Fruit fly (Drosophila melanogaster) whole organism, prepupa: Measurements from ENCODE around the gene TrxT.

ENCODE experiments used
- Blimp-1 ChIP-seq: fragments of 200-800 bp; sonication (Bioruptor generic); optimal IDR thresholded peaks from 3 replicates; lab custom pipeline; 2017; ENCODE audit warnings: missing biosample characterization, missing genetic modification characterization, mild to moderate bottlenecking, moderate library complexity, missing genetic modification reagents
- CG11294 ChIP-seq: fragments of 200-800 bp; sonication (Bioruptor generic); IDR thresholded peaks from 2 replicates; pipeline ENCODE4 v1.3.6; 2022; ENCODE audit warnings: missing biosample characterization, missing genetic modification characterization
- CG11902 ChIP-seq: fragments of 200-800 bp; sonication (Bioruptor generic); optimal IDR thresholded peaks from 3 replicates; lab custom pipeline; 2016; ENCODE audit warnings: missing biosample characterization, missing genetic modification characterization
- CG15336 ChIP-seq: fragments of 200-800 bp; sonication (Bioruptor generic); IDR thresholded peaks from 2 replicates; pipeline ENCODE4 v1.3.6; 2022; ENCODE audit warnings: missing biosample characterization, missing genetic modification characterization
- CG1621 ChIP-seq: fragments of 200-800 bp; sonication (Bioruptor generic); optimal IDR thresholded peaks from 3 replicates; lab custom pipeline; 2018; ENCODE audit warnings: missing biosample characterization, mild to moderate bottlenecking, missing genetic modification characterization
- CG16779 ChIP-seq: fragments of 200-800 bp; sonication (Bioruptor generic); optimal IDR thresholded peaks from 3 replicates; lab custom pipeline; 2017; ENCODE audit warnings: missing biosample characterization, mild to moderate bottlenecking, missing genetic modification characterization
- CG3032 ChIP-seq: fragments of 200-800 bp; optimal IDR thresholded peaks from 2 replicates; lab custom pipeline; 2019; ENCODE audit warnings: missing biosample characterization, mild to moderate bottlenecking, missing genetic modification characterization, moderate library complexity
- CG34406 ChIP-seq: fragments of 200-800 bp; sonication (Bioruptor generic); optimal IDR thresholded peaks from 3 replicates; lab custom pipeline; 2016; ENCODE audit warnings: missing biosample characterization, missing genetic modification characterization
- CG3919 ChIP-seq: fragments of 200-800 bp; sonication (Bioruptor generic); optimal IDR thresholded peaks from 3 replicates; lab custom pipeline; 2016; ENCODE audit warnings: missing biosample characterization, missing genetic modification characterization
- CG4318 ChIP-seq: fragments of 200-800 bp; sonication (Bioruptor generic); optimal IDR thresholded peaks from 3 replicates; lab custom pipeline; 2017; ENCODE audit warnings: missing biosample characterization, mild to moderate bottlenecking, missing genetic modification characterization
- CG6163 ChIP-seq: fragments of 200-800 bp; sonication (Bioruptor generic); IDR thresholded peaks from 3 replicates; pipeline ENCODE4 v1.3.6; 2022; ENCODE audit warnings: missing biosample characterization, missing genetic modification characterization
- CG6792 ChIP-seq: fragments of 200-800 bp; sonication (Bioruptor generic); optimal IDR thresholded peaks from 3 replicates; lab custom pipeline; 2016; ENCODE audit warnings: missing biosample characterization, missing genetic modification characterization
- CG6854 ChIP-seq: fragments of 200-800 bp; sonication (Bioruptor generic); optimal IDR thresholded peaks from 2 replicates; lab custom pipeline; 2017; ENCODE audit warnings: missing biosample characterization, mild to moderate bottlenecking, missing genetic modification characterization
- CG8119 ChIP-seq: fragments of 200-800 bp; sonication (Bioruptor generic); IDR thresholded peaks from 3 replicates; pipeline ENCODE4 v1.3.6; 2022; ENCODE audit warnings: missing biosample characterization, missing genetic modification characterization
- CG8319 ChIP-seq: fragments of 200-800 bp; sonication (Bioruptor generic); optimal IDR thresholded peaks from 3 replicates; lab custom pipeline; 2016; ENCODE audit warnings: missing biosample characterization, missing genetic modification characterization
- Eip78C ChIP-seq: fragments of 200-800 bp; sonication (Bioruptor generic); peaks from one replicate; lab custom pipeline; 2016; ENCODE audit warnings: missing biosample characterization, missing genetic modification characterization
- Ets21C ChIP-seq: fragments of 200-800 bp; sonication (Bioruptor generic); optimal IDR thresholded peaks from 3 replicates; lab custom pipeline; 2016; ENCODE audit warnings: missing biosample characterization, missing genetic modification characterization
- Ets96B ChIP-seq: fragments of 200-800 bp; optimal IDR thresholded peaks from 2 replicates; lab custom pipeline; 2019; ENCODE audit warnings: missing biosample characterization, mild to moderate bottlenecking, missing genetic modification characterization, moderate library complexity
- Gug ChIP-seq: fragments of 200-800 bp; sonication (Bioruptor generic); IDR thresholded peaks from 2 replicates; pipeline ENCODE4 v1.3.6; 2022; ENCODE audit warnings: missing biosample characterization, missing genetic modification characterization
- Hr38 ChIP-seq: sonication (Bioruptor generic); optimal IDR thresholded peaks from 2 replicates; lab custom pipeline; 2016; ENCODE audit warnings: missing biosample characterization, missing genetic modification characterization
- Hr4 ChIP-seq: fragments of 200-800 bp; sonication (Bioruptor generic); optimal IDR thresholded peaks from 3 replicates; lab custom pipeline; 2016; ENCODE audit warnings: missing biosample characterization, missing genetic modification characterization
- Met ChIP-seq: fragments of 200-800 bp; sonication (Bioruptor generic); optimal IDR thresholded peaks from 3 replicates; lab custom pipeline; 2016; ENCODE audit warnings: missing biosample characterization, missing genetic modification characterization
- Smox ChIP-seq: fragments of 200-800 bp; sonication (Bioruptor generic); optimal IDR thresholded peaks from 3 replicates; lab custom pipeline; 2016; ENCODE audit warnings: missing biosample characterization, missing genetic modification characterization
- Sox102F ChIP-seq: fragments of 200-800 bp; sonication (Bioruptor generic); optimal IDR thresholded peaks from 2 replicates; lab custom pipeline; 2016; ENCODE audit warnings: missing biosample characterization, mild to moderate bottlenecking, missing genetic modification characterization
- Sox15 ChIP-seq: fragments of 200-800 bp; sonication (Bioruptor generic); optimal IDR thresholded peaks from 3 replicates; lab custom pipeline; 2016; ENCODE audit warnings: missing biosample characterization, missing genetic modification characterization
- cyc ChIP-seq: fragments of 200-800 bp; sonication (Bioruptor generic); optimal IDR thresholded peaks from 3 replicates; lab custom pipeline; 2016; ENCODE audit warnings: missing biosample characterization, missing genetic modification characterization
- dac ChIP-seq: fragments of 200-800 bp; sonication (Bioruptor generic); optimal IDR thresholded peaks from 2 replicates; lab custom pipeline; 2017; ENCODE audit warnings: missing biosample characterization, mild to moderate bottlenecking, missing genetic modification characterization
- eg ChIP-seq: fragments of 200-800 bp; sonication (Bioruptor generic); IDR thresholded peaks from 3 replicates; pipeline ENCODE4 v1.3.6; 2022; ENCODE audit warnings: missing biosample characterization, missing genetic modification characterization
- esn ChIP-seq: fragments of 200-800 bp; sonication (Bioruptor generic); optimal IDR thresholded peaks from 2 replicates; lab custom pipeline; 2016; ENCODE audit warnings: missing biosample characterization, mild to moderate bottlenecking, missing genetic modification characterization, moderate library complexity
- fd59A ChIP-seq: fragments of 200-800 bp; sonication (Bioruptor generic); optimal IDR thresholded peaks from 2 replicates; lab custom pipeline; 2017; ENCODE audit warnings: missing biosample characterization, mild to moderate bottlenecking, missing genetic modification characterization, missing genetic modification reagents
- fkh ChIP-seq: fragments of 200-800 bp; sonication (Bioruptor generic); optimal IDR thresholded peaks from 3 replicates; lab custom pipeline; 2017; ENCODE audit warnings: missing biosample characterization, mild to moderate bottlenecking, missing genetic modification characterization, moderate library complexity
- net ChIP-seq: fragments of 200-800 bp; sonication (Bioruptor generic); optimal IDR thresholded peaks from 3 replicates; lab custom pipeline; 2016; ENCODE audit warnings: missing biosample characterization, missing genetic modification characterization
- pdm3 ChIP-seq: fragments of 200-800 bp; sonication (Bioruptor generic); optimal IDR thresholded peaks from 3 replicates; lab custom pipeline; 2016; ENCODE audit warnings: missing biosample characterization, missing genetic modification characterization
- salr ChIP-seq, 2 experiments: fragments of 200-800 bp; sonication (Bioruptor generic); optimal IDR thresholded peaks; 3 replicates each; lab custom pipeline; 2016 to 2018; ENCODE audit warnings: missing biosample characterization in 2 of 2, missing genetic modification characterization in 2 of 2, mild to moderate bottlenecking in 1 of 2
- spab ChIP-seq: fragments of 200-800 bp; sonication (Bioruptor generic); optimal IDR thresholded peaks from 2 replicates; lab custom pipeline; 2017; ENCODE audit warnings: missing biosample characterization, mild to moderate bottlenecking, missing genetic modification characterization, missing genetic modification reagents
- topi ChIP-seq: fragments of 200-800 bp; sonication (Bioruptor generic); optimal IDR thresholded peaks from 3 replicates; lab custom pipeline; 2016; ENCODE audit warnings: missing biosample characterization, missing genetic modification characterization

Gene TrxT

DNA sequence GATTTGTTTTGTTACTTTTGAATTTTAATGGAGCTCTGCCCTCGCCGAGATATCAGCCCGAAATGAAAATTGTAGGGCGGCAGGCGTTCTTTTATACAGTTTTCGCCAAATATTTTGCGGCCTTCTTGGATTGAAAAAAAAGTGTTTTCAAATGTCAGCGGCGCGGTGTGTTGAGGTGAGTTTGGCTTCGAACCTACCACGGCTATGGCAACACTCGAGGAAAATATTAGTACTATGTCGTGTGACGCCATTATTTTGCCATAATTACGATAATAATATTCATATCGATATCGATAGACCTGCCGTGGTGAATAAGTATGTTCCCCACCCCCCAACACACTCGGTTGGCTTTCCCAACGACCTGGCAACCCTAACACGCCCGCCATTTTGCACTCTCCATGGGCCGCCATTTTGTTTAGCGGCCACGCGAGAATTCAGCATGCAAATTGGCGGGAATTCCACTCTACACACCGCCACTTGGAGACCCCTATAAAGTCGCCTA lies at the start of gene TrxT, which contains the start of gene dhd:
TrxT (minus strand) TSS at position 51 of the 502 bp plus-strand sequence.
dhd (plus strand) TSS at position 334 of the 502 bp plus-strand sequence.
- TF ChIP-seq pdm3 (GFP tag; lab: Kevin White, UChicago), result no peak
- peak; percentile 29 for TF ChIP-seq esn (GFP tag; lab: Kevin White, UChicago)
- TF ChIP-seq CG16779, result no peak
- peak; percentile 50 for TF ChIP-seq CG1621 (tag; lab: Kevin White, UChicago)
- peak; percentile 36; the same call in 1 of the 3 replicates for TF ChIP-seq CG8119 (GFP tag; lab: Robert Waterston, UW)
- TF ChIP-seq Sox15 (GFP tag; lab: Kevin White, UChicago), result no peak
- TF ChIP-seq fd59A (GFP tag; lab: Kevin White, UChicago), result peak; percentile 12
- TF ChIP-seq Ets96B, result peak; percentile 21
- peak; percentile 77 for TF ChIP-seq eg (GFP tag; lab: Robert Waterston, UW)
- peak; percentile 59 for TF ChIP-seq CG3919 (GFP tag; lab: Kevin White, UChicago)
- peak in 1 of 2 experiments; percentile 29 for TF ChIP-seq salr (GFP tag; optimal IDR thresholded peaks at IDR 0.05; lab: Kevin White, UChicago)
- TF ChIP-seq Smox (GFP tag; lab: Kevin White, UChicago), result no peak
- peak; percentile 48 for TF ChIP-seq Eip78C (GFP tag; lab: Kevin White, UChicago)
- TF ChIP-seq CG6854 (GFP tag; lab: Kevin White, UChicago), result peak; percentile 13
- peak; percentile 95 for TF ChIP-seq CG3032 (tag; lab: Kevin White, UChicago)
- TF ChIP-seq CG11294 (GFP tag; lab: Robert Waterston, UW), result peak; percentile 22; the same call in 1 of the 2 replicates
- peak; percentile 10 for TF ChIP-seq CG6792 (GFP tag; lab: Kevin White, UChicago)
- TF ChIP-seq cyc (GFP tag; lab: Kevin White, UChicago), result peak; percentile 22
- peak; percentile 67 for TF ChIP-seq CG6163 (GFP tag; lab: Robert Waterston, UW)
- no peak for TF ChIP-seq Hr4 (GFP tag; lab: Kevin White, UChicago)
- TF ChIP-seq, all 60 proteins: peak for 15

DNA sequence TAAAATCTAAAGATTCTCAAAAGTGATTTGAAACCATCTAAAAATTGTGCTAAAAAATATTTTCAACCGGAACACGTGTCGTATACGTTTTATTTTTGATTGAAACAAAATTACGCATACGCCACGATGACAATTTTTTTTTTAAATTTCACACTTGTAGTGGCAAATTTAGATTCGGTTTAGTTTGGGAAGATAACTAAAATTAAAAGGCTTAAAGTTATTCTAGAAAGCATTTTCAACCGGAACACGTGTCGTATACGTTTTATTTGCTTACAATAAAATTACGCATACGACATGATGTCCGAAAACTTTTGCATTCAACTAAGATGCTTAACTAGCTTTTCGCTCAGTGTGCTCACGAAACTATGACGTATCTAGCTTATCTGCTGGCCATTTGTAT lies 47.1 kb upstream of the TrxT start:
- TF ChIP-seq net (GFP tag; lab: Kevin White, UChicago) (no peak), CG4318 (GFP tag; lab: Kevin White, UChicago) (no peak), Blimp-1 (GFP tag; lab: Kevin White, UChicago) (no peak), fd59A (GFP tag; lab: Kevin White, UChicago) (no peak), cyc (GFP tag; lab: Kevin White, UChicago) (no peak), Sox15 (GFP tag; lab: Kevin White, UChicago) (no peak), fkh (no peak), Hr38 (GFP tag; lab: Kevin White, UChicago) (no peak), topi (GFP tag; lab: Kevin White, UChicago) (no peak), CG8319 (GFP tag; lab: Kevin White, UChicago) (no peak), Sox102F (no peak), spab (GFP tag; lab: Kevin White, UChicago) (no peak), CG6792 (GFP tag; lab: Kevin White, UChicago) (no peak), Ets21C (no peak), Gug (GFP tag; lab: Robert Waterston, UW) (no peak), Hr4 (GFP tag; lab: Kevin White, UChicago) (no peak), dac (GFP tag; lab: Kevin White, UChicago) (no peak), CG11902 (GFP tag; lab: Kevin White, UChicago) (no peak)

DNA sequence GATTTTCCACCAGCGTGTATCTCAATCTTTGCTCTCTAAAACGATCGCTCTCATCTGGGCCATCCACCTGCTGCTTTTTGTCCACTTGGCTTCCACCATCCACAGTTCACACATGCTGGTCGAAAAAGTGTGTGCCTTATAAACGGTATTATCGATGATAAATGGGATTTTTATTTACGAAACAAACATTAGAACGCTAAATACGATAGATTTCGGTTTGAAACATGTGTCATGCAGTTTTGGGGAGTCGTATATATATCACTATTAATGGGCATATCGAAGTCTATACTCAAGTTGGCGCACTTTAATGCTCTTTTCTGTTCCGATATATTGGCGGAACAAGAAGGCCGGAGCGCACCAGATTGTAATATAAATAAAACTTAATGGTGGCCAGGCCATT lies 45.3 kb upstream of the TrxT start:
- peak; percentile 13 for TF ChIP-seq Eip78C (GFP tag; lab: Kevin White, UChicago)
- TF ChIP-seq CG15336 (GFP tag; lab: Robert Waterston, UW), result no peak
- TF ChIP-seq CG34406 (GFP tag; lab: Kevin White, UChicago), result no peak
- TF ChIP-seq Met (GFP tag; lab: Kevin White, UChicago), result no peak
